Fruit fly (Drosophila melanogaster): ENCODE data around the gene Mcm6.

The Mcm6 gene

DNA sequence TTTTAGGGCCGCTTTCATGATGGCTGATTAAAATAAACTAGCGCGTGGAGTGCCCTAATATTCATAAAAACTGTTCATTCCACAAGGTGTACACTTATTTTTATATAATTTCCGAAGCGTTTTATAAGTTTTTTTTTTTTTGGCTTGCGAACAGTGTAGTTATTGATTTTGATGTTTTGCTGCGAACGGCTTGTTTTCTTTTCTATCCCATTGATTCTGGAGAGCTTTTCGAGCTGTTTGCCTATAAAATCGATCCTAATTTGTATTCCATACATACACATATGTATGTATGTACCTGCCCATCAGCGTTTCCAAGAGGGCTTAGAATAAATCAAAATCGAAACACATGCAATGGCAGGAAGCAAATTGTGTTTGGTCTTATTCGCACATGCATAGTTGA is 36.1 kb downstream of the Mcm6 start:
- TF ChIP-seq CG7045 (GFP tag; optimal IDR thresholded peaks at IDR 0.05) (no peak), Crg-1 (GFP tag; optimal IDR thresholded peaks at IDR 0.05) (no peak), kay (GFP tag; ENCODE audit: borderline replicate concordance) (peak; percentile 64)

- TF ChIP-seq CG7045 (GFP tag; optimal IDR thresholded peaks at IDR 0.05), result no peak
- no peak for TF ChIP-seq bab1 (GFP tag; optimal IDR thresholded peaks at IDR 0.05)
- peak; percentile 34 for TF ChIP-seq tj (GFP tag; optimal IDR thresholded peaks at IDR 0.05)
Measured at dm6 chrX:6710665-6711064, 36.5 kb downstream of the Mcm6 start.

DNA sequence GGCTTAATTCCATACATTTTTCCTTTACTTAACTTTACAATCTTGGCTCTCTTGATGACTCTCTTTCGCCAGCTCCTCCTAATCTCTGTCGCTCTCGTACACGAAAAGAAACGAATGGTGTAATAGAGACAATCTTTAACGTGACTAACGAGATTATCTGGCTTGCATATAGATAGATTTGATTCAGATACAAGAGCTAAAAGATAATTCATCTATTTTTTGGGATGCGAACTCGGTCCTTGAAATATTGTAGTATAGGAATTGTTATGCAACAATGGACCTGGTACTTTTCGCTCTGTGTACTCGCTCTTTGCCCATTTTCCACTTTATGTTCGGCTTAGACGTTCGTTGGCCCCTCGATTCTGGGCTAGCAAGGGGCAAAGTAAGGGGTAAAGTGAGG is 37.1 kb downstream of the Mcm6 start:
- no peak for TF ChIP-seq Clk (GFP tag; optimal IDR thresholded peaks at IDR 0.05)
- TF ChIP-seq toe (GFP tag; optimal IDR thresholded peaks at IDR 0.05), result peak; percentile 1
- TF ChIP-seq cnc (optimal IDR thresholded peaks at IDR 0.05), result no peak
- no peak for TF ChIP-seq Hr96 (GFP tag; optimal IDR thresholded peaks at IDR 0.05)
- peak; percentile 40 for TF ChIP-seq CG11617 (GFP tag; optimal IDR thresholded peaks at IDR 0.05)
- no peak for TF ChIP-seq Crg-1 (GFP tag; optimal IDR thresholded peaks at IDR 0.05)
- peak; percentile 1 for TF ChIP-seq CG5204 (GFP tag; optimal IDR thresholded peaks at IDR 0.05)
- peak; percentile 51 for TF ChIP-seq CG7101 (tag; optimal IDR thresholded peaks at IDR 0.05)
- peak; percentile 37 for TF ChIP-seq CG7045 (GFP tag; optimal IDR thresholded peaks at IDR 0.05)
- peak; percentile 45 for TF ChIP-seq CG33017 (tag; optimal IDR thresholded peaks at IDR 0.05)
- no peak for TF ChIP-seq cic (GFP tag; optimal IDR thresholded peaks at IDR 0.05)
- peak; percentile 63 for TF ChIP-seq CG12768 (GFP tag; optimal IDR thresholded peaks at IDR 0.05)
- peak; percentile 51 for TF ChIP-seq CG14711 (tag; optimal IDR thresholded peaks at IDR 0.05)
- TF ChIP-seq pad (GFP tag; optimal IDR thresholded peaks at IDR 0.05), result peak; percentile 83
- TF ChIP-seq bab1 (GFP tag; optimal IDR thresholded peaks at IDR 0.05), result peak; percentile 53
- TF ChIP-seq tj (GFP tag; optimal IDR thresholded peaks at IDR 0.05), result peak; percentile 43
- peak; percentile 34 for TF ChIP-seq CG1620 (GFP tag; optimal IDR thresholded peaks at IDR 0.05)
- TF ChIP-seq ovo (GFP tag; optimal IDR thresholded peaks at IDR 0.05), result no peak
- TF ChIP-seq Mnt (GFP tag; optimal IDR thresholded peaks at IDR 0.05), result no peak
- no peak for TF ChIP-seq kay (GFP tag; ENCODE audit: borderline replicate concordance)

dm6 chrX:6716170-6716569 is 42.0 kb downstream of the Mcm6 start:
- TF ChIP-seq CG12768 (GFP tag; optimal IDR thresholded peaks at IDR 0.05) (no peak), pad (GFP tag; optimal IDR thresholded peaks at IDR 0.05) (no peak), ovo (GFP tag; optimal IDR thresholded peaks at IDR 0.05) (no peak), CG5204 (GFP tag; optimal IDR thresholded peaks at IDR 0.05) (no peak), toe (GFP tag; optimal IDR thresholded peaks at IDR 0.05) (no peak), Crg-1 (GFP tag; optimal IDR thresholded peaks at IDR 0.05) (no peak), kay (GFP tag; ENCODE audit: borderline replicate concordance) (no peak)

- TF ChIP-seq cnc (optimal IDR thresholded peaks at IDR 0.05) (no peak), CG7045 (GFP tag; optimal IDR thresholded peaks at IDR 0.05) (no peak), Mnt (GFP tag; optimal IDR thresholded peaks at IDR 0.05) (no peak), ovo (GFP tag; optimal IDR thresholded peaks at IDR 0.05) (no peak), CG1620 (GFP tag; optimal IDR thresholded peaks at IDR 0.05) (no peak), CG7101 (tag; optimal IDR thresholded peaks at IDR 0.05) (peak; percentile 21), cic (GFP tag; optimal IDR thresholded peaks at IDR 0.05) (no peak), CG5204 (GFP tag; optimal IDR thresholded peaks at IDR 0.05) (no peak), Hr96 (GFP tag; optimal IDR thresholded peaks at IDR 0.05) (no peak), tj (GFP tag; optimal IDR thresholded peaks at IDR 0.05) (peak; percentile 18), CG33017 (tag; optimal IDR thresholded peaks at IDR 0.05) (no peak), pad (GFP tag; optimal IDR thresholded peaks at IDR 0.05) (no peak), CG12768 (GFP tag; optimal IDR thresholded peaks at IDR 0.05) (no peak), CG11617 (GFP tag; optimal IDR thresholded peaks at IDR 0.05) (no peak), bab1 (GFP tag; optimal IDR thresholded peaks at IDR 0.05) (peak; percentile 21), CG14711 (tag; optimal IDR thresholded peaks at IDR 0.05) (no peak)
Measured at dm6 chrX:6719259-6719658, 45.1 kb downstream of the Mcm6 start.

DNA sequence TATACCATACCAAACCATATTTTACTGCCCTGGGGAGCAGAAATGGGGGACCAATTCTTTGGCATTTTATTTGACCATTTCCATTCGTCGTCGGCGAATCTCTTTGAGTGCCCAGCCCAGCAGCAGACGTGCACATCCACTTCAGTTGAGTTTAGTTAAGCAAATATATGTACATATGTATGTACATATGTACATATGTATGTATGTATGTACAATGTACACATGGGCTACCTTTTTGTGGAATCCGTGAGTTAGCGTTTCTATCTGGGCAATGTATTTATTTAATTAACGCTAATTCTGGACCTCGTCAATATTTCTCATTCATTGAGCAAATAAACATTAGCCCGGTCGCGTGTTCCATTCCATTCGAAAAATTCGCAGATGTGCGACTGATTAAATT is 45.8 kb downstream of the Mcm6 start:
- TF ChIP-seq CG1620 (GFP tag; optimal IDR thresholded peaks at IDR 0.05), result no peak
- TF ChIP-seq kay (GFP tag; ENCODE audit: borderline replicate concordance), result no peak
- TF ChIP-seq CG5204 (GFP tag; optimal IDR thresholded peaks at IDR 0.05), result no peak
- no peak for TF ChIP-seq Clk (GFP tag; optimal IDR thresholded peaks at IDR 0.05)
- TF ChIP-seq tj (GFP tag; optimal IDR thresholded peaks at IDR 0.05), result no peak
- no peak for TF ChIP-seq Hr96 (GFP tag; optimal IDR thresholded peaks at IDR 0.05)
- TF ChIP-seq CG14711 (tag; optimal IDR thresholded peaks at IDR 0.05), result no peak
- TF ChIP-seq CG7101 (tag; optimal IDR thresholded peaks at IDR 0.05), result no peak
- TF ChIP-seq CG12768 (GFP tag; optimal IDR thresholded peaks at IDR 0.05), result no peak
- TF ChIP-seq CG33017 (tag; optimal IDR thresholded peaks at IDR 0.05), result no peak

- TF ChIP-seq kay (GFP tag; ENCODE audit: borderline replicate concordance), result no peak
- no peak for TF ChIP-seq CG11617 (GFP tag; optimal IDR thresholded peaks at IDR 0.05)
- no peak for TF ChIP-seq cic (GFP tag; optimal IDR thresholded peaks at IDR 0.05)
- no peak for TF ChIP-seq CG5204 (GFP tag; optimal IDR thresholded peaks at IDR 0.05)
- no peak for TF ChIP-seq CG7101 (tag; optimal IDR thresholded peaks at IDR 0.05)
- no peak for TF ChIP-seq cnc (optimal IDR thresholded peaks at IDR 0.05)
- TF ChIP-seq Hr96 (GFP tag; optimal IDR thresholded peaks at IDR 0.05), result no peak
- TF ChIP-seq CG33017 (tag; optimal IDR thresholded peaks at IDR 0.05), result no peak
- no peak for TF ChIP-seq CG12768 (GFP tag; optimal IDR thresholded peaks at IDR 0.05)
- TF ChIP-seq CG1620 (GFP tag; optimal IDR thresholded peaks at IDR 0.05), result no peak
- no peak for TF ChIP-seq ovo (GFP tag; optimal IDR thresholded peaks at IDR 0.05)
- no peak for TF ChIP-seq CG14711 (tag; optimal IDR thresholded peaks at IDR 0.05)
- no peak for TF ChIP-seq Mnt (GFP tag; optimal IDR thresholded peaks at IDR 0.05)
- TF ChIP-seq Clk (GFP tag; optimal IDR thresholded peaks at IDR 0.05), result no peak
- no peak for TF ChIP-seq CG7045 (GFP tag; optimal IDR thresholded peaks at IDR 0.05)
Measured at dm6 chrX:6723622-6724021, 49.4 kb downstream of the Mcm6 start.

Measured in whole organism, adult.